Worm (Caenorhabditis elegans): ENCODE results near the gene srv-7.

The srv-7 gene

ce11 chrX:5605049-5605448 is 42.7 kb downstream of the srv-7 start:
- no peak for TF ChIP-seq nhr-237 (tag; optimal IDR thresholded peaks at IDR 0.05)
- no peak for TF ChIP-seq nhr-28 (tag; optimal IDR thresholded peaks at IDR 0.05)
- TF ChIP-seq ztf-11 (tag; optimal IDR thresholded peaks at IDR 0.05) = no peak
- TF ChIP-seq hlh-1 (tag; optimal IDR thresholded peaks at IDR 0.05) = no peak
- no peak for TF ChIP-seq cnd-1 (tag; optimal IDR thresholded peaks at IDR 0.05)
- no peak for TF ChIP-seq elt-3 (tag; optimal IDR thresholded peaks at IDR 0.05)
- TF ChIP-seq mab-5 (tag; optimal IDR thresholded peaks at IDR 0.05) = no peak
- TF ChIP-seq ceh-39 (tag; optimal IDR thresholded peaks at IDR 0.05) = no peak
- no peak for TF ChIP-seq ces-1 (GFP tag; optimal IDR thresholded peaks at IDR 0.05)
- no peak for TF ChIP-seq nhr-2 (tag; optimal IDR thresholded peaks at IDR 0.05)
- no peak for TF ChIP-seq unc-120 (tag; optimal IDR thresholded peaks at IDR 0.05; ENCODE audit: poor library complexity, severe bottlenecking)
- TF ChIP-seq M03D4.4 (tag; optimal IDR thresholded peaks at IDR 0.05) = no peak
- TF ChIP-seq lin-13 (tag; optimal IDR thresholded peaks at IDR 0.05) = no peak
- no peak for TF ChIP-seq flh-1 (GFP tag; optimal IDR thresholded peaks at IDR 0.05)
- TF ChIP-seq nhr-12 (tag; optimal IDR thresholded peaks at IDR 0.05) = no peak
- TF ChIP-seq unc-39 (tag; optimal IDR thresholded peaks at IDR 0.05) = no peak
- no peak for TF ChIP-seq nhr-76 (tag; optimal IDR thresholded peaks at IDR 0.05)
- no peak for TF ChIP-seq ceh-43 (GFP tag; optimal IDR thresholded peaks at IDR 0.05)

ce11 chrX:5603338-5603816 is 44.4 kb downstream of the srv-7 start, which contains the start of gene F14D12.1:
Gene F14D12.1 (plus strand): TSS chrX:5603766.
- TF ChIP-seq drap-1 (GFP tag; optimal IDR thresholded peaks at IDR 0.05) = no peak
- TF ChIP-seq bed-3 (GFP tag; optimal IDR thresholded peaks at IDR 0.05) = no peak
- TF ChIP-seq nhr-2 (tag; optimal IDR thresholded peaks at IDR 0.05) = no peak
- TF ChIP-seq unc-62 (GFP tag; optimal IDR thresholded peaks at IDR 0.05) = no peak
- TF ChIP-seq ztf-11 (tag; optimal IDR thresholded peaks at IDR 0.05) = no peak

ce11 chrX:5599224-5599623 is 48.6 kb downstream of the srv-7 start, which contains the start of gene sulp-2:
Gene sulp-2 (minus strand): TSS chrX:5599330.
- TF ChIP-seq ham-2 (GFP tag; optimal IDR thresholded peaks at IDR 0.05) (no peak), nhr-237 (tag; optimal IDR thresholded peaks at IDR 0.05) (no peak), mep-1 (tag; optimal IDR thresholded peaks at IDR 0.05) (no peak), pha-4 (tag; optimal IDR thresholded peaks at IDR 0.05) (no peak), cnd-1 (tag; optimal IDR thresholded peaks at IDR 0.05) (no peak), lsy-2 (tag; optimal IDR thresholded peaks at IDR 0.05) (no peak), mab-5 (tag; optimal IDR thresholded peaks at IDR 0.05) (no peak), blmp-1 (tag; optimal IDR thresholded peaks at IDR 0.05) (no peak), sptf-1 (tag; optimal IDR thresholded peaks at IDR 0.05) (no peak)

All from whole organism, mixed stage, embryonic.